Worm (Caenorhabditis elegans) whole organism, L2 larva: ENCODE measurements around the gene str-115.
"Not testable (repeated sequence)": the region's sequence is repeated elsewhere in the genome, so short reads cannot be mapped to it uniquely, and the experiment has no call there.

Experiments used
- C34F6.9 ChIP-seq: fragments of 150-350 bp; optimal IDR thresholded peaks from 2 replicates; lab custom pipeline; 2014; ENCODE audit warnings: missing biosample characterization, missing genetic modification characterization
- R02D3.7 ChIP-seq: fragments of 150-350 bp; optimal IDR thresholded peaks from 2 replicates; lab custom pipeline; 2014; ENCODE audit warnings: missing biosample characterization, missing genetic modification characterization
- Y55F3AM.14 ChIP-seq: fragments of 200-800 bp; sonication (Bioruptor generic); optimal IDR thresholded peaks from 2 replicates; lab custom pipeline; 2018; ENCODE audit warnings: mild to moderate bottlenecking, missing genetic modification characterization, missing compliant biosample characterization
- ZK546.5 ChIP-seq: sonication (generic microtip); optimal IDR thresholded peaks from 2 replicates; lab custom pipeline; 2017; ENCODE audit warnings: missing biosample characterization, missing genetic modification characterization
- alr-1 ChIP-seq: fragments of 150-350 bp; optimal IDR thresholded peaks from 2 replicates; lab custom pipeline; 2014; ENCODE audit warnings: missing biosample characterization, missing genetic modification characterization
- aly-2 ChIP-seq: fragments of 150-350 bp; optimal IDR thresholded peaks from 2 replicates; lab custom pipeline; 2014; ENCODE audit warnings: missing biosample characterization, missing genetic modification characterization
- ama-1 ChIP-seq: fragments of 150-350 bp; optimal IDR thresholded peaks from 2 replicates; lab custom pipeline; 2018; ENCODE audit warnings: inconsistent platforms
- blmp-1 ChIP-seq: sonication (generic microtip); optimal IDR thresholded peaks from 2 replicates; lab custom pipeline; 2017; ENCODE audit warnings: missing genetic modification characterization, mild to moderate bottlenecking, missing compliant biosample characterization, antibody characterized with exemption, moderate library complexity; ENCODE audit not compliant: insufficient read depth
- ceh-16 ChIP-seq: fragments of 150-350 bp; optimal IDR thresholded peaks from 2 replicates; lab custom pipeline; 2014; ENCODE audit warnings: missing biosample characterization, missing genetic modification characterization
- ceh-82 ChIP-seq: fragments of 150-350 bp; optimal IDR thresholded peaks from 2 replicates; lab custom pipeline; 2014; ENCODE audit warnings: missing biosample characterization, missing genetic modification characterization
- crh-2 ChIP-seq: sonication (generic microtip); optimal IDR thresholded peaks from 2 replicates; lab custom pipeline; 2017; ENCODE audit warnings: missing biosample characterization, missing genetic modification characterization
- egl-27 ChIP-seq: sonication (generic microtip); optimal IDR thresholded peaks from 3 replicates; lab custom pipeline; 2017; ENCODE audit warnings: missing biosample characterization, missing genetic modification reagents, missing genetic modification characterization
- elt-1 ChIP-seq: fragments of 150-350 bp; optimal IDR thresholded peaks from 2 replicates; lab custom pipeline; 2014; ENCODE audit warnings: missing biosample characterization, missing genetic modification characterization
- elt-3 ChIP-seq: sonication (generic microtip); optimal IDR thresholded peaks from 2 replicates; lab custom pipeline; 2017; ENCODE audit warnings: missing biosample characterization, missing genetic modification characterization
- gmeb-1 ChIP-seq: fragments of 150-350 bp; optimal IDR thresholded peaks from 2 replicates; lab custom pipeline; 2014; ENCODE audit warnings: missing biosample characterization, missing genetic modification characterization
- lin-11 ChIP-seq: fragments of 150-350 bp; sonication (generic microtip); optimal IDR thresholded peaks from 2 replicates; lab custom pipeline; 2014; ENCODE audit warnings: missing biosample characterization, missing genetic modification characterization, inconsistent platforms, mixed read lengths
- lin-13 ChIP-seq: fragments of 150-350 bp; optimal IDR thresholded peaks from 2 replicates; lab custom pipeline; 2014; ENCODE audit warnings: missing biosample characterization, missing genetic modification reagents, missing genetic modification characterization
- mab-5 ChIP-seq: fragments of 150-350 bp; optimal IDR thresholded peaks from 2 replicates; lab custom pipeline; 2014; ENCODE audit warnings: missing biosample characterization, missing genetic modification characterization
- mbf-1 ChIP-seq: sonication (generic microtip); optimal IDR thresholded peaks from 2 replicates; lab custom pipeline; 2017; ENCODE audit warnings: missing biosample characterization, missing genetic modification characterization
- nhr-11 ChIP-seq: fragments of 150-350 bp; optimal IDR thresholded peaks from 2 replicates; lab custom pipeline; 2014; ENCODE audit warnings: missing biosample characterization, missing genetic modification characterization
- nhr-12 ChIP-seq: fragments of 150-350 bp; optimal IDR thresholded peaks from 2 replicates; lab custom pipeline; 2014; ENCODE audit warnings: missing biosample characterization, missing genetic modification characterization
- nhr-21 ChIP-seq: fragments of 150-350 bp; optimal IDR thresholded peaks from 2 replicates; lab custom pipeline; 2014; ENCODE audit warnings: missing biosample characterization, missing genetic modification characterization
- nhr-237 ChIP-seq: fragments of 150-350 bp; optimal IDR thresholded peaks from 2 replicates; lab custom pipeline; 2014; ENCODE audit warnings: missing biosample characterization, missing genetic modification characterization
- nhr-25 ChIP-seq: fragments of 150-350 bp; sonication (generic microtip); optimal IDR thresholded peaks from 3 replicates; lab custom pipeline; 2014; ENCODE audit warnings: missing biosample characterization, missing genetic modification characterization
- nhr-6 ChIP-seq: fragments of 150-350 bp; optimal IDR thresholded peaks from 2 replicates; lab custom pipeline; 2014; ENCODE audit warnings: missing biosample characterization, missing genetic modification characterization
- nhr-77 ChIP-seq: fragments of 150-350 bp; optimal IDR thresholded peaks from 2 replicates; lab custom pipeline; 2014; ENCODE audit warnings: missing biosample characterization, missing genetic modification characterization
- sem-4 ChIP-seq: fragments of 150-350 bp; optimal IDR thresholded peaks from 2 replicates; lab custom pipeline; 2014; ENCODE audit warnings: missing biosample characterization, missing genetic modification reagents, missing genetic modification characterization
- skn-1 ChIP-seq: sonication (generic microtip); optimal IDR thresholded peaks from 2 replicates; lab custom pipeline; 2017; ENCODE audit warnings: missing biosample characterization, missing genetic modification characterization
- sma-3 ChIP-seq: sonication (generic microtip); optimal IDR thresholded peaks from 2 replicates; lab custom pipeline; 2016; ENCODE audit warnings: missing genetic modification reagents, missing genetic modification characterization, missing compliant biosample characterization
- sma-9 ChIP-seq, 2 experiments: fragments of 150-350 bp in 1 of 2; sonication (generic microtip) in 1 of 2; optimal IDR thresholded peaks; 2 replicates each; lab custom pipeline; 2014 to 2016; ENCODE audit warnings: missing genetic modification characterization in 2 of 2, mild to moderate bottlenecking in 1 of 2, missing biosample characterization in 1 of 2, missing compliant biosample characterization in 1 of 2, missing genetic modification reagents in 1 of 2, moderate library complexity in 1 of 2
- snpc-4 ChIP-seq: fragments of 150-350 bp; optimal IDR thresholded peaks from 2 replicates; lab custom pipeline; 2014; ENCODE audit warnings: missing biosample characterization, missing genetic modification characterization
- unc-39 ChIP-seq: fragments of 150-350 bp; optimal IDR thresholded peaks from 2 replicates; lab custom pipeline; 2014; ENCODE audit warnings: missing biosample characterization, missing genetic modification characterization
- zag-1 ChIP-seq: fragments of 150-350 bp; optimal IDR thresholded peaks from 2 replicates; lab custom pipeline; 2014; ENCODE audit warnings: missing biosample characterization, missing genetic modification characterization
- ztf-1 ChIP-seq: fragments of 200-800 bp; sonication (Bioruptor generic); conservative IDR thresholded peaks from 2 replicates; pipeline ENCODE4 v1.3.6; 2022; ENCODE audit warnings: missing genetic modification characterization, missing compliant biosample characterization
- ztf-11 ChIP-seq: sonication (generic microtip); optimal IDR thresholded peaks from 2 replicates; lab custom pipeline; 2017; ENCODE audit warnings: missing biosample characterization, missing genetic modification characterization
- ztf-4 ChIP-seq: fragments of 150-350 bp; optimal IDR thresholded peaks from 2 replicates; lab custom pipeline; 2014; ENCODE audit warnings: missing biosample characterization, missing genetic modification characterization

The str-115 gene

DNA sequence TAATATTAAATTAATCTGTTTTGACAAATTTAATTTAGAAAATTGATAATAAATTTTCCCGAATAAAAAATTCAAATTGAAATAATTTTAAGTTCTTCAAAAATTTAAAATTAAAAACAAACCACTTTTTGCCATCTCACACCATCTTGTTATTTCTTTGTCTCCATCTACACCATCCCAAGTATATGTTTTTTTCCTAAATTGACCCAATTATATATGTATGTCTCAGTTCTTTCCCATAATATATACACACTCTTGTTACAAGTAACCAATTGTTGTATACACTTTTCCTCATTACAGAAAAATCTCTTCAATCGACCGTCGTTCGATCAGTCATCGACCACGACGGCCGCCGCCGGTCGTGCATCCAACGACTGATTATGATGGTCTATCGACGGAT, 13.4 kb downstream of the str-115 start, which contains the start of gene gly-20:
Gene gly-20 (plus strand): TSS at position 301 of the 400 bp plus-strand sequence.
- TF ChIP-seq sma-3 (no peak), snpc-4 (tag; lab: Kevin White, UChicago) (no peak), nhr-6 (tag; lab: Kevin White, UChicago) (no peak), nhr-11 (tag; lab: Kevin White, UChicago) (no peak), gmeb-1 (tag; lab: Kevin White, UChicago) (no peak), nhr-12 (tag; lab: Kevin White, UChicago) (no peak), aly-2 (tag; lab: Kevin White, UChicago) (no peak), ceh-82 (tag; lab: Kevin White, UChicago) (no peak), zag-1 (tag; lab: Kevin White, UChicago) (no peak), R02D3.7 (no peak), mab-5 (tag; lab: Kevin White, UChicago) (no peak), ztf-11 (tag; lab: Kevin White, UChicago) (no peak), ztf-4 (tag; lab: Kevin White, UChicago) (no peak), nhr-25 (tag; lab: Kevin White, UChicago) (no peak), skn-1 (no peak), ztf-1 (GFP tag; lab: Robert Waterston, UW) (no peak), lin-13 (GFP tag; lab: Kevin White, UChicago) (no peak)
- TF ChIP-seq, all 48 proteins: peak for 0

ce11 chrV:11286114-11286513, 17.2 kb downstream of the str-115 start, which contains the start of gene C03E10.3:
Gene C03E10.3 (plus strand): TSS chrV:11286414.
- TF ChIP-seq alr-1, nhr-77, blmp-1 (tag; lab: Kevin White, UChicago): not testable (repeated sequence)

DNA sequence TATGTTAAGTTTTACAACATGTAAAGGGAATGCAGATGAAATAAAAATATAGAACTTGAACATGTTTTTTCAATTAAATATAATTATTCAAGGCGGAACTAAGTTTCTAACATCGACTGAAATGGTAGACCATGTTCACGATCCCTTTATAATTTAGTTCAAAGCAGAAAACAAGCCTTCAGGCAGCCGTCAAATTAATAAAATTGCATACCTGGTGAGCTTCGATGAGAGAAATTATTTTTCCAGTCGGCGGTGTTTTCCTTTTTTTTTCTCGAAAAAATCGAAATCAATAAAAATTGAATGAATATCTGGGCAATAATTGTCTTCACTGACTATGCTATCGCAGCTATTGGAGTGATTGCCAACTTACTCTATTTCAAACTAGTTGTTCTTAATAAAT, 22.0 kb downstream of the str-115 start, which contains the start of gene C03E10.1:
Gene C03E10.1 (plus strand): TSS at position 301 of the 400 bp plus-strand sequence.
- TF ChIP-seq sem-4 (tag; lab: Kevin White, UChicago) (no peak), elt-3 (tag; lab: Kevin White, UChicago) (no peak), nhr-237 (tag; lab: Kevin White, UChicago) (no peak), blmp-1 (tag; lab: Kevin White, UChicago) (no peak), Y55F3AM.14 (no peak), nhr-21 (tag; lab: Kevin White, UChicago) (no peak), crh-2 (no peak), C34F6.9 (no peak), lin-13 (GFP tag; lab: Kevin White, UChicago) (no peak), ceh-16 (tag; lab: Kevin White, UChicago) (no peak), elt-1 (no peak), egl-27 (tag; lab: Kevin White, UChicago) (no peak), ceh-82 (tag; lab: Kevin White, UChicago) (no peak)

ce11 chrV:11292682-11293081, 23.8 kb downstream of the str-115 start:
- TF ChIP-seq unc-39 (tag; lab: Kevin White, UChicago), result no peak

DNA sequence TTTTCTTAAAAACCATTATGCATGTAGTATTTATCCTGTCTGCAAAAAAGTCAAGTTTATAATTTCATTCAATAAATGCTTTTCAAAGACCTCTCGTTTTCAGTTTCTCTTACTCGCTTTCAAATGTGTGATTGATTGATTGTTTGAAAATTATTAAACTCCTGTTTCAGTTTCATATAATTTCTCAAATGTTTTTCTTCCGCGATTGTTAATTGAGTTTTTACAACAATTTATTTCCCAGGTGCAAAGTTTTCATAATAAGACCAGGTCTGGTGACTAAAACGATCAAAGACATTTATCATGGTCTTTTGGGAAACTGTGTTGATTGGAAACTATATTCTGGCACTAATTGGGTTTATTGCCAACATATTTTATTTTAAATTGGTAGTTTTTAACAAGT, 25.5 kb downstream of the str-115 start, which contains the start of gene T03F7.6:
Gene T03F7.6 (plus strand): TSS at position 301 of the 400 bp plus-strand sequence.
- TF ChIP-seq ztf-1 (GFP tag; lab: Robert Waterston, UW) (no peak), crh-2 (no peak), mab-5 (tag; lab: Kevin White, UChicago) (no peak), nhr-12 (tag; lab: Kevin White, UChicago) (no peak), mbf-1 (tag; lab: Kevin White, UChicago) (no peak), lin-11 (tag; lab: Kevin White, UChicago) (no peak)
- TF ChIP-seq, all 48 proteins: peak for 0

- TF ChIP-seq ZK546.5, result no peak
- no peak for TF ChIP-seq lin-11 (tag; lab: Kevin White, UChicago)
- TF ChIP-seq nhr-77 (tag; lab: Kevin White, UChicago), result no peak
- TF ChIP-seq sma-9 (GFP tag; optimal IDR thresholded peaks at IDR 0.05; lab: Kevin White, UChicago), result no peak
- TF ChIP-seq sma-9 (tag; optimal IDR thresholded peaks at IDR 0.05; lab: Kevin White, UChicago), result no peak
- no peak for TF ChIP-seq gmeb-1 (tag; lab: Kevin White, UChicago)
- TF ChIP-seq nhr-11 (tag; lab: Kevin White, UChicago), result no peak
- TF ChIP-seq nhr-12 (tag; lab: Kevin White, UChicago), result no peak
- no peak for TF ChIP-seq ama-1 (lab: Kevin White, UChicago)
- TF ChIP-seq zag-1 (tag; lab: Kevin White, UChicago), result no peak
These were observed 29.7 kb downstream of the str-115 start, which contains the start of gene T03F7.5 for ce11 chrV:11298632-11299031. Gene T03F7.5 (minus strand): TSS chrV:11298732.
